Worm (Caenorhabditis elegans) whole organism, late embryonic: Measurements from ENCODE around the gene C09F12.2.

Experiments used
- ama-1 ChIP-seq: fragments of 150-350 bp; optimal IDR thresholded peaks from 2 replicates; lab custom pipeline; 2014
- ceh-18 ChIP-seq: sonication (generic microtip); optimal IDR thresholded peaks from 2 replicates; lab custom pipeline; 2016; ENCODE audit warnings: missing genetic modification characterization, missing compliant biosample characterization
- hlh-6 ChIP-seq: sonication (generic microtip); optimal IDR thresholded peaks from 2 replicates; lab custom pipeline; 2016; ENCODE audit warnings: missing genotype, missing genetic modification characterization, missing compliant biosample characterization
- pag-3 ChIP-seq: sonication (generic microtip); optimal IDR thresholded peaks from 2 replicates; lab custom pipeline; 2016; ENCODE audit warnings: missing compliant biosample characterization, missing genetic modification characterization, borderline replicate concordance
- sdc-2 ChIP-seq: sonication (generic microtip); optimal IDR thresholded peaks from 2 replicates; lab custom pipeline; 2016; ENCODE audit warnings: missing genotype, missing genetic modification characterization, missing compliant biosample characterization
- tbx-7 ChIP-seq: sonication (generic microtip); optimal IDR thresholded peaks from 2 replicates; lab custom pipeline; 2016; ENCODE audit warnings: missing genotype, missing genetic modification characterization, missing compliant biosample characterization
- unc-86 ChIP-seq: sonication (generic microtip); optimal IDR thresholded peaks from 2 replicates; lab custom pipeline; 2016; ENCODE audit warnings: missing genetic modification characterization, missing compliant biosample characterization
- ztf-16 ChIP-seq: sonication (generic microtip); optimal IDR thresholded peaks from 2 replicates; lab custom pipeline; 2017; ENCODE audit warnings: missing genetic modification characterization, missing compliant biosample characterization

- TF ChIP-seq ztf-16 (tag; lab: Kevin White, UChicago) (no peak), tbx-7 (tag; lab: Kevin White, UChicago) (no peak), ceh-18 (tag; lab: Kevin White, UChicago) (no peak), unc-86 (no peak), ama-1 (lab: Kevin White, UChicago) (no peak), hlh-6 (tag; lab: Kevin White, UChicago) (no peak), sdc-2 (tag; lab: Kevin White, UChicago) (no peak), pag-3 (no peak)
Observed at ce11 chrX:11031869-11032268, 21.8 kb upstream of the C09F12.2 start.
